Worm (Caenorhabditis elegans): ENCODE measurements around the gene C18A11.2.

The C18A11.2 gene

DNA sequence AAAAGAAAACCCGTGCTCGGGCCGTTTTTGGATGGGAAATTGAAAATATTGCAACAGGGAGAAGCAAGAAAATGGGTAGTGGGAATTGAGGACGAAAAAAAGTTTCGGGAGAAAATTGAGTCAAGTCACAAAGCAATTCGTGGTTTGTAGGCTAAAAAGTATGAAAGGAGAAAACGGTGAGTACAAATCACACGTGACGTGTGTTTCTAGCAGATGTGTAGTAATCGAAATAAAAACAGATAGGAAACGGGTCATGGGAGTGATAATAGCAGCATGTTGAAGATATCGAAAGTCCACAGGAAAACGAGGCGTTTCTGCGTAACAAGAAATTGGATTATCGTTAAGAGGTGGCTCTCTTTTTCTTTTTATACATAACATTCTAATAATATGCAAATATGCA is 22.5 kb downstream of the C18A11.2 start:
- TF ChIP-seq set-16 (GFP tag; IDR thresholded peaks at IDR 0.05) (no peak), nhr-11 (tag; optimal IDR thresholded peaks at IDR 0.05) (peak; percentile 59), ces-1 (GFP tag; optimal IDR thresholded peaks at IDR 0.05) (no peak), nhr-28 (tag; optimal IDR thresholded peaks at IDR 0.05) (peak; percentile 81), madf-9 (GFP tag; conservative IDR thresholded peaks at IDR 0.05) (no peak), lin-15B (tag; optimal IDR thresholded peaks at IDR 0.05) (no peak), mxl-2 (GFP tag; conservative IDR thresholded peaks at IDR 0.05) (no peak), mes-2 (tag; optimal IDR thresholded peaks at IDR 0.05; ENCODE audit: poor library complexity, severe bottlenecking) (no peak), vab-7 (GFP tag; IDR thresholded peaks at IDR 0.05) (no peak), Y75B8A.6 (GFP tag; IDR thresholded peaks at IDR 0.05) (no peak), nhr-48 (tag; optimal IDR thresholded peaks at IDR 0.05) (peak; percentile 43), ceh-82 (tag; optimal IDR thresholded peaks at IDR 0.05) (no peak), F10B5.3 (tag; optimal IDR thresholded peaks at IDR 0.05) (no peak), dve-1 (tag; optimal IDR thresholded peaks at IDR 0.05; ENCODE audit: insufficient read depth) (no peak), dmd-9 (GFP tag; IDR thresholded peaks at IDR 0.05) (no peak), gei-8 (GFP tag; optimal IDR thresholded peaks at IDR 0.05) (peak; percentile 32), hlh-11 (tag; optimal IDR thresholded peaks at IDR 0.05) (peak; percentile 38), tra-1 (GFP tag; IDR thresholded peaks at IDR 0.05) (no peak), ztf-7 (tag; optimal IDR thresholded peaks at IDR 0.05) (no peak), dpl-1 (GFP tag; optimal IDR thresholded peaks at IDR 0.05) (no peak), ceh-28 (tag; optimal IDR thresholded peaks at IDR 0.05) (no peak), lsy-2 (tag; optimal IDR thresholded peaks at IDR 0.05) (no peak), ceh-20 (GFP tag; IDR thresholded peaks at IDR 0.05) (no peak), tag-97 (GFP tag; IDR thresholded peaks at IDR 0.05) (no peak), Y48G9A.11 (GFP tag; IDR thresholded peaks at IDR 0.05) (no peak), duxl-1 (tag; optimal IDR thresholded peaks at IDR 0.05; ENCODE audit: poor library complexity) (no peak), mdt-29 (GFP tag; IDR thresholded peaks at IDR 0.05) (peak; percentile 56; the same call in 1 of the 2 replicates), sdz-12 (GFP tag; optimal IDR thresholded peaks at IDR 0.05) (no peak), jun-1 (tag; optimal IDR thresholded peaks at IDR 0.05) (no peak), daf-19 (GFP tag; conservative IDR thresholded peaks at IDR 0.05) (no peak), F37D6.2 (tag; optimal IDR thresholded peaks at IDR 0.05) (no peak), attf-4 (tag; optimal IDR thresholded peaks at IDR 0.05) (no peak), daf-8 (GFP tag; IDR thresholded peaks at IDR 0.05) (no peak), dmd-8 (GFP tag; IDR thresholded peaks at IDR 0.05) (no peak), rbr-2 (tag; optimal IDR thresholded peaks at IDR 0.05) (no peak), mdl-1 (tag; optimal IDR thresholded peaks at IDR 0.05) (peak in 1 of 2 experiments; percentile 47), php-3 (GFP tag; IDR thresholded peaks at IDR 0.05) (no peak), arid-1 (GFP tag; conservative IDR thresholded peaks at IDR 0.05) (no peak), fkh-10 (GFP tag; optimal IDR thresholded peaks at IDR 0.05) (no peak), nhr-76 (tag; optimal IDR thresholded peaks at IDR 0.05) (no peak), lir-3 (tag; optimal IDR thresholded peaks at IDR 0.05) (no peak), snpc-1.2 (GFP tag; IDR thresholded peaks at IDR 0.05) (no peak), madf-5 (GFP tag; IDR thresholded peaks at IDR 0.05) (no peak), F44E2.7 (GFP tag; IDR thresholded peaks at IDR 0.05) (no peak), nhr-42 (GFP tag; IDR thresholded peaks at IDR 0.05) (no peak), lin-29 (GFP tag; IDR thresholded peaks at IDR 0.05) (no peak), unc-39 (tag; optimal IDR thresholded peaks at IDR 0.05) (no peak), nhr-6 (tag; optimal IDR thresholded peaks at IDR 0.05) (no peak), nhr-41 (GFP tag; IDR thresholded peaks at IDR 0.05) (no peak), dmd-6 (GFP tag; IDR thresholded peaks at IDR 0.05) (peak; percentile 9; the same call in 1 of the 2 replicates), Y5F2A.4 (GFP tag; optimal IDR thresholded peaks at IDR 0.05) (no peak), spr-3 (GFP tag; optimal IDR thresholded peaks at IDR 0.05) (no peak)
